Worm (Caenorhabditis elegans) whole organism, midembryonic: ENCODE data around the gene pgp-3.

Experiments used
- T22C8.4 ChIP-seq: fragments of 200-800 bp; sonication (Bioruptor generic); IDR thresholded peaks from 2 replicates; pipeline ENCODE4 v1.3.6; 2022; ENCODE audit warnings: missing genetic modification characterization, missing compliant biosample characterization
- cog-1 ChIP-seq: sonication (generic microtip); optimal IDR thresholded peaks from 2 replicates; lab custom pipeline; 2016; ENCODE audit warnings: missing genetic modification characterization, missing compliant biosample characterization
- flt-1 ChIP-seq: fragments of 200-800 bp; sonication (Bioruptor generic); IDR thresholded peaks from 2 replicates; pipeline ENCODE4 v1.3.6; 2022; ENCODE audit warnings: missing genetic modification characterization, missing compliant biosample characterization
- klf-2 ChIP-seq: fragments of 200-800 bp; sonication (Bioruptor generic); conservative IDR thresholded peaks from 2 replicates; pipeline ENCODE4 v1.3.6; 2022; ENCODE audit warnings: missing genetic modification reagents, missing genetic modification characterization, missing compliant biosample characterization
- med-1 ChIP-seq: sonication (generic microtip); optimal IDR thresholded peaks from 2 replicates; lab custom pipeline; 2017; ENCODE audit warnings: missing genetic modification characterization, mild to moderate bottlenecking, missing compliant biosample characterization, antibody characterized with exemption, missing genetic modification reagents; ENCODE audit not compliant: insufficient read depth
- ref-1 ChIP-seq: fragments of 200-800 bp; sonication (Bioruptor generic); conservative IDR thresholded peaks from 2 replicates; pipeline ENCODE4 v1.3.6; 2022; ENCODE audit warnings: missing genetic modification reagents, missing genetic modification characterization, missing compliant biosample characterization
- tab-1 ChIP-seq: fragments of 200-800 bp; sonication (Bioruptor generic); IDR thresholded peaks from 2 replicates; pipeline ENCODE4 v1.3.6; 2022; ENCODE audit warnings: missing genetic modification characterization, missing compliant biosample characterization
- ztf-23 ChIP-seq: fragments of 200-800 bp; sonication (Bioruptor generic); IDR thresholded peaks from 2 replicates; pipeline ENCODE4 v1.3.6; 2022; ENCODE audit warnings: missing genetic modification reagents, missing genetic modification characterization, missing compliant biosample characterization
- ztf-29 ChIP-seq: fragments of 200-800 bp; sonication (Bioruptor generic); IDR thresholded peaks from 2 replicates; pipeline ENCODE4 v1.3.6; 2022; ENCODE audit warnings: missing genetic modification reagents, missing genetic modification characterization, missing compliant biosample characterization

The pgp-3 gene

ce11 chrX:11375509-11375908 lies 23.6 kb downstream of the pgp-3 start, which contains the start of gene F42E11.3:
F42E11.3 (minus strand) TSS chrX:11375609.
- TF ChIP-seq ztf-29 (GFP tag; lab: Robert Waterston, UW) (no peak), klf-2 (no peak), ref-1 (GFP tag; lab: Robert Waterston, UW) (no peak), tab-1 (no peak), T22C8.4 (GFP tag; lab: Robert Waterston, UW) (no peak), med-1 (no peak), cog-1 (tag; lab: Kevin White, UChicago) (no peak), ztf-23 (no peak), flt-1 (GFP tag; lab: Robert Waterston, UW) (no peak)

ce11 chrX:11377370-11377769 lies 25.4 kb downstream of the pgp-3 start, which contains the start of gene tni-1:
tni-1 (minus strand) TSS chrX:11377470.
- TF ChIP-seq flt-1 (GFP tag; lab: Robert Waterston, UW) (no peak), ref-1 (GFP tag; lab: Robert Waterston, UW) (no peak), ztf-23 (no peak), T22C8.4 (GFP tag; lab: Robert Waterston, UW) (no peak), klf-2 (no peak), ztf-29 (GFP tag; lab: Robert Waterston, UW) (no peak)

- peak; percentile 9 for TF ChIP-seq cog-1 (tag; lab: Kevin White, UChicago)
- TF ChIP-seq T22C8.4 (GFP tag; lab: Robert Waterston, UW) = no peak
These were observed 27.3 kb downstream of the pgp-3 start for ce11 chrX:11379135-11379781.

ce11 chrX:11383359-11383758 lies 31.4 kb downstream of the pgp-3 start:
- TF ChIP-seq tab-1 = no peak
- TF ChIP-seq med-1 = no peak
- TF ChIP-seq T22C8.4 (GFP tag; lab: Robert Waterston, UW) = no peak
- TF ChIP-seq ztf-29 (GFP tag; lab: Robert Waterston, UW) = no peak
- TF ChIP-seq cog-1 (tag; lab: Kevin White, UChicago) = no peak
- no peak for TF ChIP-seq flt-1 (GFP tag; lab: Robert Waterston, UW)
- no peak for TF ChIP-seq ref-1 (GFP tag; lab: Robert Waterston, UW)
- no peak for TF ChIP-seq klf-2
- TF ChIP-seq ztf-23 = no peak

ce11 chrX:11384534-11385441 lies 32.8 kb downstream of the pgp-3 start, which contains the start of the genes F08B12.11 and prmn-1:
F08B12.11 (plus strand) TSS chrX:11385054.
prmn-1 (plus strand) TSS chrX:11385084.
- TF ChIP-seq med-1 = no peak
- TF ChIP-seq ztf-29 (GFP tag; lab: Robert Waterston, UW) = peak; percentile 46; the same call in 1 of the 2 replicates
- peak; percentile 50; the same call in 1 of the 2 replicates for TF ChIP-seq ztf-23
- no peak for TF ChIP-seq T22C8.4 (GFP tag; lab: Robert Waterston, UW)

- TF ChIP-seq cog-1 (tag; lab: Kevin White, UChicago) = no peak
- no peak for TF ChIP-seq tab-1
- TF ChIP-seq ztf-23 = no peak
- no peak for TF ChIP-seq flt-1 (GFP tag; lab: Robert Waterston, UW)
- TF ChIP-seq med-1 = no peak
- TF ChIP-seq T22C8.4 (GFP tag; lab: Robert Waterston, UW) = no peak
- no peak for TF ChIP-seq klf-2
- TF ChIP-seq ref-1 (GFP tag; lab: Robert Waterston, UW) = no peak
- TF ChIP-seq ztf-29 (GFP tag; lab: Robert Waterston, UW) = no peak
These were observed 34.0 kb downstream of the pgp-3 start for ce11 chrX:11385916-11386315.

- TF ChIP-seq ref-1 (GFP tag; lab: Robert Waterston, UW) = no peak
- TF ChIP-seq flt-1 (GFP tag; lab: Robert Waterston, UW) = no peak
- TF ChIP-seq T22C8.4 (GFP tag; lab: Robert Waterston, UW) = no peak
- no peak for TF ChIP-seq ztf-23
- TF ChIP-seq med-1 = no peak
- no peak for TF ChIP-seq klf-2
- TF ChIP-seq ztf-29 (GFP tag; lab: Robert Waterston, UW) = no peak
- TF ChIP-seq cog-1 (tag; lab: Kevin White, UChicago) = no peak
- TF ChIP-seq tab-1 = no peak
These were observed 34.9 kb downstream of the pgp-3 start for ce11 chrX:11386903-11387302.

- TF ChIP-seq flt-1 (GFP tag; lab: Robert Waterston, UW) (no peak), cog-1 (tag; lab: Kevin White, UChicago) (no peak), ztf-29 (GFP tag; lab: Robert Waterston, UW) (no peak), T22C8.4 (GFP tag; lab: Robert Waterston, UW) (no peak), ref-1 (GFP tag; lab: Robert Waterston, UW) (no peak), klf-2 (no peak), med-1 (no peak), tab-1 (no peak), ztf-23 (no peak)
These were observed 35.9 kb downstream of the pgp-3 start for ce11 chrX:11387723-11388330.

ce11 chrX:11392924-11393323 lies 41.0 kb downstream of the pgp-3 start, which contains the start of gene prx-12:
prx-12 (plus strand) TSS chrX:11393294.
- no peak for TF ChIP-seq ztf-29 (GFP tag; lab: Robert Waterston, UW)
- no peak for TF ChIP-seq cog-1 (tag; lab: Kevin White, UChicago)
- TF ChIP-seq med-1 = no peak
- TF ChIP-seq flt-1 (GFP tag; lab: Robert Waterston, UW) = no peak
- TF ChIP-seq tab-1 = no peak
- no peak for TF ChIP-seq T22C8.4 (GFP tag; lab: Robert Waterston, UW)
- no peak for TF ChIP-seq ref-1 (GFP tag; lab: Robert Waterston, UW)
- TF ChIP-seq klf-2 = no peak
- TF ChIP-seq ztf-23 = no peak
